Worm (Caenorhabditis elegans) whole organism, L2 larva: ENCODE measurements around the gene egl-20.

ENCODE experiments used
- C34F6.9 ChIP-seq: fragments of 150-350 bp; optimal IDR thresholded peaks from 2 replicates; lab custom pipeline; 2014; ENCODE audit warnings: missing biosample characterization, missing genetic modification characterization
- F13H6.1 ChIP-seq: sonication (generic microtip); optimal IDR thresholded peaks from 2 replicates; lab custom pipeline; 2016; ENCODE audit warnings: missing genetic modification characterization, missing compliant biosample characterization
- Y55F3AM.14 ChIP-seq: fragments of 200-800 bp; sonication (Bioruptor generic); optimal IDR thresholded peaks from 2 replicates; lab custom pipeline; 2018; ENCODE audit warnings: mild to moderate bottlenecking, missing genetic modification characterization, missing compliant biosample characterization
- ZK546.5 ChIP-seq: sonication (generic microtip); optimal IDR thresholded peaks from 2 replicates; lab custom pipeline; 2017; ENCODE audit warnings: missing biosample characterization, missing genetic modification characterization
- alr-1 ChIP-seq: fragments of 150-350 bp; optimal IDR thresholded peaks from 2 replicates; lab custom pipeline; 2014; ENCODE audit warnings: missing biosample characterization, missing genetic modification characterization
- aly-2 ChIP-seq: fragments of 150-350 bp; optimal IDR thresholded peaks from 2 replicates; lab custom pipeline; 2014; ENCODE audit warnings: missing biosample characterization, missing genetic modification characterization
- ama-1 ChIP-seq: fragments of 150-350 bp; optimal IDR thresholded peaks from 2 replicates; lab custom pipeline; 2018; ENCODE audit warnings: inconsistent platforms
- ceh-16 ChIP-seq: fragments of 150-350 bp; optimal IDR thresholded peaks from 2 replicates; lab custom pipeline; 2014; ENCODE audit warnings: missing biosample characterization, missing genetic modification characterization
- ceh-82 ChIP-seq: fragments of 150-350 bp; optimal IDR thresholded peaks from 2 replicates; lab custom pipeline; 2014; ENCODE audit warnings: missing biosample characterization, missing genetic modification characterization
- egl-27 ChIP-seq: sonication (generic microtip); optimal IDR thresholded peaks from 3 replicates; lab custom pipeline; 2017; ENCODE audit warnings: missing biosample characterization, missing genetic modification reagents, missing genetic modification characterization
- elt-1 ChIP-seq: fragments of 150-350 bp; optimal IDR thresholded peaks from 2 replicates; lab custom pipeline; 2014; ENCODE audit warnings: missing biosample characterization, missing genetic modification characterization
- elt-3 ChIP-seq: sonication (generic microtip); optimal IDR thresholded peaks from 2 replicates; lab custom pipeline; 2017; ENCODE audit warnings: missing biosample characterization, missing genetic modification characterization
- fos-1 ChIP-seq: fragments of 150-350 bp; optimal IDR thresholded peaks from 2 replicates; lab custom pipeline; 2014; ENCODE audit warnings: missing biosample characterization, missing genetic modification characterization
- lin-11 ChIP-seq: fragments of 150-350 bp; sonication (generic microtip); optimal IDR thresholded peaks from 2 replicates; lab custom pipeline; 2014; ENCODE audit warnings: missing biosample characterization, missing genetic modification characterization, inconsistent platforms, mixed read lengths
- mab-5 ChIP-seq: fragments of 150-350 bp; optimal IDR thresholded peaks from 2 replicates; lab custom pipeline; 2014; ENCODE audit warnings: missing biosample characterization, missing genetic modification characterization
- mbf-1 ChIP-seq: sonication (generic microtip); optimal IDR thresholded peaks from 2 replicates; lab custom pipeline; 2017; ENCODE audit warnings: missing biosample characterization, missing genetic modification characterization
- mdl-1 ChIP-seq, 2 experiments: fragments of 150-350 bp in 1 of 2; sonication (generic microtip) in 1 of 2; optimal IDR thresholded peaks; 2 replicates each; lab custom pipeline; 2017; ENCODE audit warnings: missing biosample characterization in 2 of 2, missing genetic modification characterization in 2 of 2
- nhr-11 ChIP-seq: fragments of 150-350 bp; optimal IDR thresholded peaks from 2 replicates; lab custom pipeline; 2014; ENCODE audit warnings: missing biosample characterization, missing genetic modification characterization
- nhr-12 ChIP-seq: fragments of 150-350 bp; optimal IDR thresholded peaks from 2 replicates; lab custom pipeline; 2014; ENCODE audit warnings: missing biosample characterization, missing genetic modification characterization
- nhr-129 ChIP-seq: fragments of 150-350 bp; optimal IDR thresholded peaks from 2 replicates; lab custom pipeline; 2014; ENCODE audit warnings: missing biosample characterization, missing genetic modification characterization
- nhr-21 ChIP-seq: fragments of 150-350 bp; optimal IDR thresholded peaks from 2 replicates; lab custom pipeline; 2014; ENCODE audit warnings: missing biosample characterization, missing genetic modification characterization
- nhr-23 ChIP-seq: fragments of 150-350 bp; optimal IDR thresholded peaks from 2 replicates; lab custom pipeline; 2014; ENCODE audit warnings: missing biosample characterization, missing genetic modification reagents, missing genetic modification characterization
- nhr-237 ChIP-seq: fragments of 150-350 bp; optimal IDR thresholded peaks from 2 replicates; lab custom pipeline; 2014; ENCODE audit warnings: missing biosample characterization, missing genetic modification characterization
- nhr-25 ChIP-seq: fragments of 150-350 bp; sonication (generic microtip); optimal IDR thresholded peaks from 3 replicates; lab custom pipeline; 2014; ENCODE audit warnings: missing biosample characterization, missing genetic modification characterization
- nhr-6 ChIP-seq: fragments of 150-350 bp; optimal IDR thresholded peaks from 2 replicates; lab custom pipeline; 2014; ENCODE audit warnings: missing biosample characterization, missing genetic modification characterization
- peb-1 ChIP-seq: fragments of 150-350 bp; optimal IDR thresholded peaks from 2 replicates; lab custom pipeline; 2014; ENCODE audit warnings: missing biosample characterization, missing genetic modification characterization
- sem-4 ChIP-seq: fragments of 150-350 bp; optimal IDR thresholded peaks from 2 replicates; lab custom pipeline; 2014; ENCODE audit warnings: missing biosample characterization, missing genetic modification reagents, missing genetic modification characterization
- skn-1 ChIP-seq: sonication (generic microtip); optimal IDR thresholded peaks from 2 replicates; lab custom pipeline; 2017; ENCODE audit warnings: missing biosample characterization, missing genetic modification characterization
- sma-3 ChIP-seq: sonication (generic microtip); optimal IDR thresholded peaks from 2 replicates; lab custom pipeline; 2016; ENCODE audit warnings: missing genetic modification reagents, missing genetic modification characterization, missing compliant biosample characterization
- sma-9 ChIP-seq, 2 experiments: fragments of 150-350 bp in 1 of 2; sonication (generic microtip) in 1 of 2; optimal IDR thresholded peaks; 2 replicates each; lab custom pipeline; 2014 to 2016; ENCODE audit warnings: missing genetic modification characterization in 2 of 2, mild to moderate bottlenecking in 1 of 2, missing biosample characterization in 1 of 2, missing compliant biosample characterization in 1 of 2, missing genetic modification reagents in 1 of 2, moderate library complexity in 1 of 2
- snpc-4 ChIP-seq: fragments of 150-350 bp; optimal IDR thresholded peaks from 2 replicates; lab custom pipeline; 2014; ENCODE audit warnings: missing biosample characterization, missing genetic modification characterization
- unc-39 ChIP-seq: fragments of 150-350 bp; optimal IDR thresholded peaks from 2 replicates; lab custom pipeline; 2014; ENCODE audit warnings: missing biosample characterization, missing genetic modification characterization
- unc-55 ChIP-seq: fragments of 150-350 bp; sonication (generic microtip); optimal IDR thresholded peaks from 3 replicates; lab custom pipeline; 2014; ENCODE audit warnings: missing biosample characterization, missing genetic modification reagents, missing genetic modification characterization
- unc-62 ChIP-seq: fragments of 150-350 bp; optimal IDR thresholded peaks from 2 replicates; lab custom pipeline; 2014; ENCODE audit warnings: missing biosample characterization, missing genetic modification reagents, missing genetic modification characterization
- ztf-1 ChIP-seq: fragments of 200-800 bp; sonication (Bioruptor generic); conservative IDR thresholded peaks from 2 replicates; pipeline ENCODE4 v1.3.6; 2022; ENCODE audit warnings: missing genetic modification characterization, missing compliant biosample characterization
- ztf-11 ChIP-seq: sonication (generic microtip); optimal IDR thresholded peaks from 2 replicates; lab custom pipeline; 2017; ENCODE audit warnings: missing biosample characterization, missing genetic modification characterization

Gene egl-20

DNA sequence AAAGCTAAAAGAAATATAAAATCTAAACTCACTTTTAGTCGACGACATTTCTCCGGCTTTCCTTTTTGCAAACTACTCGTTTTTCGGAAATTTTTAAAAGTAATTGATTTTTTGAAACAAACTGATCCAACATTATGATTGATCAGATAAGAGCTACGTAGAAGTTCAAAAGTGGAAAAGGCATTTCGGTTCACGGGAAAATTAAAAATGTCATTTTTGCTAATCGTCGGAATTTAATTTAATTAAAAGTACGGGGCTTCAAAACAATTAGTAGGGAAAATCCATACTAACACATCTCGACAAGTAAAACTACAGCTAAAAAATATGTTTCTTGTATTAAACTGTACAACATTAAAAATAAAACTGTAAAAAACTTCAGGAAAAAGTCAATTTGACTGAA is 34.3 kb upstream of the egl-20 start, which contains the start of gene K07F5.8:
TSS of gene K07F5.8 (minus strand) at position 101 of the 400 bp plus-strand sequence.
- TF ChIP-seq mdl-1 (tag; optimal IDR thresholded peaks at IDR 0.05; lab: Kevin White, UChicago) (no peak), ZK546.5 (tag; lab: Kevin White, UChicago) (no peak), skn-1 (tag; lab: Kevin White, UChicago) (no peak), lin-11 (tag; lab: Kevin White, UChicago) (no peak), elt-1 (tag; lab: Kevin White, UChicago) (no peak), nhr-6 (no peak), nhr-23 (no peak), aly-2 (tag; lab: Kevin White, UChicago) (no peak), nhr-21 (tag; lab: Kevin White, UChicago) (no peak), ama-1 (no peak), C34F6.9 (tag; lab: Kevin White, UChicago) (no peak), elt-3 (no peak), nhr-25 (tag; lab: Kevin White, UChicago) (no peak), mbf-1 (tag; lab: Kevin White, UChicago) (no peak), sma-9 (GFP tag; optimal IDR thresholded peaks at IDR 0.05; lab: Kevin White, UChicago) (no peak), sma-9 (tag; optimal IDR thresholded peaks at IDR 0.05; lab: Kevin White, UChicago) (no peak), nhr-12 (tag; lab: Kevin White, UChicago) (no peak)

DNA sequence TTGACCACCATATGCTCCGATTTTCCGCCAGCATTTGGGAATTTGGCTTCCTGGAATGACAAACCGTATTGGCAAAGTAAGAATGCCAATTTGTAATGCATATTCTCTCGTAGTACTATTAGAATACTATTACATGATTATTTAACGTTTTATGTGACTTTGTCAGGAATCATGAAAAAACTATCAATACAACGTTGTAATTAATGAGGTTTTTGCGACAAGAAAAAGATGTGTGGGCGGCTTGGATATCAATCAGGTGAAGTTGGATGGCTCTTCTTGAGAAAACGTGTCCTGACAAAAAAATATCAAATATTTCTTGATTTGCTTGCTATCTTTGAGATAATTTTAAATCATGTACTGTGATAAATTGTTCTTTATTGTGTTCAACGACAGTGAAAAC is 32.7 kb upstream of the egl-20 start, which contains the start of gene K07F5.7:
TSS of gene K07F5.7 (minus strand) at position 101 of the 400 bp plus-strand sequence.
- TF ChIP-seq alr-1 (tag; lab: Kevin White, UChicago) = no peak
- no peak for TF ChIP-seq mab-5 (tag; lab: Kevin White, UChicago)

DNA sequence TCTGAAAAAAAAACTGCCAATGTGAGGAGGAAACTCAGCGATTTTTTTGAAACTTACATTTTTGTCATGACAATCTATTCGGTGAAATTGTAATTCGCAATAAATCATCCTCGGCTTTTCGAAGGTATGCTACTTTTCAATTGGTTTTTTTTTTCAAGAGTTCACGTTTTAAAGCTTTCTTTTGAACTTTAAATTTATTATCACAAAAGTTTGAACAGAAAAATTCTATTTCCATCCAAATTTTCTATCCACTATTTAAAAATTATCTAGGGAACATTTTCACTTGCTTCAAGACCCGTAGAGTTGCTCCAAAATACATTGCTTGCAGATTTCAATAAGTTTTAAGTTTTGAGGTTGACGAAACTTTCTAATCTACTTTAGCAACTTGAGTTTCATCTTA is 31.2 kb upstream of the egl-20 start, which contains the start of gene K07F5.6:
TSS of gene K07F5.6 (minus strand) at position 101 of the 400 bp plus-strand sequence.
- TF ChIP-seq fos-1 (tag; lab: Kevin White, UChicago) (no peak), nhr-11 (tag; lab: Kevin White, UChicago) (no peak), mab-5 (tag; lab: Kevin White, UChicago) (no peak), egl-27 (no peak), nhr-129 (tag; lab: Kevin White, UChicago) (no peak), peb-1 (no peak), aly-2 (tag; lab: Kevin White, UChicago) (no peak), ZK546.5 (tag; lab: Kevin White, UChicago) (no peak), unc-62 (no peak), nhr-237 (tag; lab: Kevin White, UChicago) (no peak), F13H6.1 (tag; lab: Kevin White, UChicago) (no peak), ceh-16 (tag; lab: Kevin White, UChicago) (no peak), snpc-4 (tag; lab: Kevin White, UChicago) (no peak), nhr-23 (no peak), C34F6.9 (tag; lab: Kevin White, UChicago) (no peak), lin-11 (tag; lab: Kevin White, UChicago) (no peak), unc-39 (tag; lab: Kevin White, UChicago) (no peak), skn-1 (tag; lab: Kevin White, UChicago) (no peak)
- TF ChIP-seq, all 48 proteins: peak for 0

DNA sequence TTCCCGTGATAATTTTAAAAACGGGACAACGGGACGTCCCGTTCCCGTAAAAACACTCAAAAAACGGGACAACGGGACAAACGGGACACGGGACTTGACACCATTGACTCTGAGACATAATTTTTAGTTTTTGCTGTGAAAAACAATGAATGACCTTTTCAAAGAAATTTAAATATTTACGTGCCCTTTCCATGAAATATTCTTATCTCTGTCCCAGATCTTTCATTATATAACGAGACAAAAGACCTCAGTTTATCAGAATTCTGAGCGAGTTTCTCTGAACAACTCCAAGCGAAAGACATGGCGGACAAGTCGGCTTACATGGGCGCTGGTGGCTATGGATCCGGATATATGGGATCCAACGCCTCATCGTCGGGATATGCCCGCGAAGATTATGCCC is 28.4 kb upstream of the egl-20 start, which contains the start of gene nspd-2:
TSS of gene nspd-2 (plus strand) at position 301 of the 400 bp plus-strand sequence.
- no peak for TF ChIP-seq nhr-25 (tag; lab: Kevin White, UChicago)
- no peak for TF ChIP-seq ceh-82 (tag; lab: Kevin White, UChicago)
- no peak for TF ChIP-seq Y55F3AM.14 (GFP tag; lab: Kevin White, UChicago)
- TF ChIP-seq sem-4 = no peak
- no peak for TF ChIP-seq elt-3
- TF ChIP-seq sma-3 (GFP tag; lab: Kevin White, UChicago) = no peak
- no peak for TF ChIP-seq unc-55 (GFP tag; lab: Kevin White, UChicago)
- TF ChIP-seq ztf-11 (tag; lab: Kevin White, UChicago) = no peak
- TF ChIP-seq nhr-129 (tag; lab: Kevin White, UChicago) = no peak
- no peak for TF ChIP-seq lin-11 (tag; lab: Kevin White, UChicago)

DNA sequence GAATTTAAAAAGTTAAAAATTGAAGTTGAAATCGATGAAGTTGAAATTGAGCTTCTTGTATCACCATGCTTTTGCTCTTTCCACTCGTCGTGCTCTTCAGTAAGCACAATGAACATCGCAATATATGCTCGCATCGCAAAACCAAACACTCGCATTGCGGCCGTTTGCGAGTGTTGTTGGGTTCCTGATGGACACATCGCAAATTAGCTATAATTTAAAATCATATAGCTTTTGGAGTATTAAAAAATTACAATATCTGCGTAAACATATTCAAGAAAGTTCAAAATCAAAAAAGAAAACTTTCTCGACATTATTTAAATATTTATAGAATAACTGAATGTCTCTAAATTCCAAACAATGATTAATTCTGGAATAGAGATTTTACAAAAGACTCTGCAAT is 26.7 kb upstream of the egl-20 start, which contains the start of gene K07F5.17:
TSS of gene K07F5.17 (plus strand) at position 301 of the 400 bp plus-strand sequence.
- no peak for TF ChIP-seq ztf-1 (GFP tag; lab: Robert Waterston, UW)
- no peak for TF ChIP-seq unc-55 (GFP tag; lab: Kevin White, UChicago)
